Worm (Caenorhabditis elegans): ENCODE results near the gene ttr-23.

ttr-23 gene

DNA sequence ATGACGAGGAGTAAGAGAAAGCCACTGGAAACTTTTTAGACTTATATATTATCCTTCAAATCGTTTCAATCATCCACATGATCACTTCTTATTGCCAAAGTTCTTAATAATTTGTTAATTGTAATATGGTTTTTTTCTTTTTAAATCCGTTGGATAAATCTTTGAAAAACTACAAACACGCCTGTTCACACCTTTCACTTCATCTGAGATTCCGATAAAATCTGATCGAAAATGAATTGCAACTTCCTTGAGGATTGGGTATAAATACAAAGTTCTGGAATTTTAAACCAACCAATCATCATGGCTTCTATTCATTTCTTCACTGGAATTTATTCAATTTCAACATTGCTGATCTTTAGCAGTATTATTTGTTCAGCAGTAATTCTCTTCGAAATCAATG, 29.0 kb downstream of the ttr-23 start, which contains the start of gene col-152:
Gene col-152 (plus strand): TSS at position 301 of the 400 bp plus-strand sequence.
- TF ChIP-seq egl-5 (tag; optimal IDR thresholded peaks at IDR 0.05) (no peak), lsy-12 (tag; optimal IDR thresholded peaks at IDR 0.05) (no peak), mml-1 (tag; optimal IDR thresholded peaks at IDR 0.05) (no peak), ceh-16 (tag; optimal IDR thresholded peaks at IDR 0.05) (no peak), ceh-82 (tag; optimal IDR thresholded peaks at IDR 0.05) (no peak), aly-2 (tag; optimal IDR thresholded peaks at IDR 0.05) (no peak), nhr-67 (tag; optimal IDR thresholded peaks at IDR 0.05) (no peak), elt-1 (tag; optimal IDR thresholded peaks at IDR 0.05) (no peak), jun-1 (tag; optimal IDR thresholded peaks at IDR 0.05) (no peak), sea-2 (GFP tag; optimal IDR thresholded peaks at IDR 0.05) (no peak), mdl-1 (tag; optimal IDR thresholded peaks at IDR 0.05) (no peak), fkh-2 (tag; optimal IDR thresholded peaks at IDR 0.05) (no peak), tbx-2 (tag; optimal IDR thresholded peaks at IDR 0.05) (no peak), unc-39 (tag; optimal IDR thresholded peaks at IDR 0.05) (no peak), nhr-28 (tag; optimal IDR thresholded peaks at IDR 0.05) (no peak), nfya-1 (tag; optimal IDR thresholded peaks at IDR 0.05; ENCODE audit: insufficient read depth) (no peak), ztf-11 (tag; optimal IDR thresholded peaks at IDR 0.05) (no peak)

DNA sequence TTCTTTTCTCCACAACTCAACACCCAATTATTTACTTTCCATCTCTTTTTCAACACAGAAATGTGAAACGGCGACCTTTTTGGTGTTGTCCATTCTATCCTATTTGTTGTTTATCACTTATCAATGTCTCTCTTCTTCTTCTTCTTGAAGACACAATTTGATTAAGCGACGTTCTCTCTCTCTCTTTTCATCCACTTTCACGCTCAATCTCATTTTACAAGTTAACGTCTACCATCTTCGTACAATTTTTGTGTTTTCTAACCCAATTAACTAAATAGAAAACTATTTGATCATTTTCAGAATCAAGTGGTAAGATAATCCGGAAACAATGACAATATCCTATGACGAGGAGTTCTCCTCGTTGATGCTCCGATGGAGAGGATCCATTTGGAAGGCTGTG, 32.0 kb downstream of the ttr-23 start, which contains the start of gene best-14:
Gene best-14 (plus strand): TSS at position 301 of the 400 bp plus-strand sequence.
- TF ChIP-seq ceh-28 (tag; optimal IDR thresholded peaks at IDR 0.05) (no peak), ceh-9 (tag; optimal IDR thresholded peaks at IDR 0.05) (no peak)

DNA sequence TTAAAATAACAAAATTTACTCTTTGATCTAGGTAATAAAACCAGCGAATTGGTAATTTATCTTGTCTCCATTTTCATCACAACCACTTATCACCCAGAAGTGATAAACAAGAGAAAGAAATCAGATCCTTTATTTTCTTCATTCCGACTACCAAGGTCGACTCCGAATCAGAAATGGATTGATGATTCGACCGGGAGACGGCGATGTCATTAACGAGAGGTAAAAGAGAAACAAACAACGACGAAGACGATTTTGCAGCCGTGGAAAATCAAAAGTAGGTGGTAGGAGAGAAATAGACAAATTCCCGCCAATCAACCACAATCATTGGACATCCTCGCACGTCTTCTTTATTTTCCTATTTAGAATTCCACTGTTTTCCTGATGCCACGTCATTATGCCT, 32.6 kb downstream of the ttr-23 start:
- TF ChIP-seq ceh-28 (tag; optimal IDR thresholded peaks at IDR 0.05) (no peak), nhr-23 (tag; optimal IDR thresholded peaks at IDR 0.05) (peak; percentile 40), nhr-25 (tag; optimal IDR thresholded peaks at IDR 0.05) (peak; percentile 24), mdl-1 (tag; optimal IDR thresholded peaks at IDR 0.05) (no peak), aly-2 (tag; optimal IDR thresholded peaks at IDR 0.05) (no peak), elt-3 (tag; optimal IDR thresholded peaks at IDR 0.05) (peak in 1 of 3 experiments; percentile 55)

DNA sequence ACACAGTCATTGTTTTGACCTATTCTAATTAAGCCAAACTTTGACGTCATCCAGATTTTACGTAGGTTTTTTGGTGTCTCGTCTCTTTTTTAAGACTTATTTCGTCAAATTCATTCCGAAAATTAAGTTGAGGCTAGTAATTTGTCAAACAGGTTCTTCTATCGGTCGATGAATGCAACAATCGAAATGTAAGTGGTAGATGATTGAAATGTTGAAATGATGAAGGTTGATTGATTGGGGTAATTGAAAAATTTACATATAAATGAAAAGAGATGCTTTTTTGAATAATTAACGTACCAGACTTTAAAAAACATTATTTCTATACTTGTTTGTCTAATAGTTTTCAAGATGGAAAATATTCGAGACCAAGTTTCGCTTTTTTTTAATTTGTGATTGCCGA, 33.3 kb downstream of the ttr-23 start:
- TF ChIP-seq fkh-10 (GFP tag; optimal IDR thresholded peaks at IDR 0.05) (no peak), ama-1 (optimal IDR thresholded peaks at IDR 0.05) (no peak), ztf-11 (tag; optimal IDR thresholded peaks at IDR 0.05) (no peak), elt-1 (tag; optimal IDR thresholded peaks at IDR 0.05) (no peak), tbx-2 (tag; optimal IDR thresholded peaks at IDR 0.05) (no peak), elt-3 (tag; optimal IDR thresholded peaks at IDR 0.05) (no peak), pqm-1 (tag; optimal IDR thresholded peaks at IDR 0.05) (no peak), mdl-1 (tag; optimal IDR thresholded peaks at IDR 0.05) (no peak), ZK546.5 (tag; optimal IDR thresholded peaks at IDR 0.05) (no peak), nhr-28 (tag; optimal IDR thresholded peaks at IDR 0.05) (no peak), zag-1 (tag; optimal IDR thresholded peaks at IDR 0.05) (no peak), mml-1 (tag; optimal IDR thresholded peaks at IDR 0.05) (no peak), ztf-4 (tag; optimal IDR thresholded peaks at IDR 0.05) (no peak), unc-62 (GFP tag; optimal IDR thresholded peaks at IDR 0.05) (no peak), lin-39 (tag; optimal IDR thresholded peaks at IDR 0.05) (no peak)

DNA sequence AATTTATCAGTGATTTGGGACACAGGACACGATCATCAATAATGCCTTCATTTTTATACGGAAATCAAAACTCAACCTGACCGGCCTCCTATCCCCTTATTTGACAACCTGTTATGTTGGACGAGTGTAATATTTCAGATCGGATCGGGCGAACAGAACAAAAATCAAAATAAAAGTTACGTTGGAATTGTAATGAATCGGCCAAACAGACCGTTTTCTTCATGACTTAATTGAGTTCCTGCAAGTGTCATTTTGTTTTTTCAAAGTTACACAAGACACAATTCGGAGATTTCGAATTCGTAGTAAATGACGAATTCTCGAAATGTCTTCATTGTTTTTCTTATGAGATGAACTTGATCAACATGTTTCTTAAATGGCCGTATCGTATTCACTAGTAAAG, 34.4 kb downstream of the ttr-23 start, which contains the start of gene F32G8.3:
Gene F32G8.3 (minus strand): TSS at position 101 of the 400 bp plus-strand sequence.
- TF ChIP-seq ceh-28 (tag; optimal IDR thresholded peaks at IDR 0.05): no peak
- no peak for TF ChIP-seq nhr-28 (tag; optimal IDR thresholded peaks at IDR 0.05)
- TF ChIP-seq ZK546.5 (tag; optimal IDR thresholded peaks at IDR 0.05): no peak
- TF ChIP-seq egl-27 (tag; optimal IDR thresholded peaks at IDR 0.05): no peak
- TF ChIP-seq nhr-23 (tag; optimal IDR thresholded peaks at IDR 0.05): no peak
- TF ChIP-seq daf-12 (tag; optimal IDR thresholded peaks at IDR 0.05): no peak
- no peak for TF ChIP-seq mdl-1 (tag; optimal IDR thresholded peaks at IDR 0.05)
- TF ChIP-seq jun-1 (tag; optimal IDR thresholded peaks at IDR 0.05): no peak
- no peak for TF ChIP-seq nhr-12 (tag; optimal IDR thresholded peaks at IDR 0.05)
- TF ChIP-seq aly-2 (tag; optimal IDR thresholded peaks at IDR 0.05): no peak
- no peak for TF ChIP-seq fos-1 (tag; optimal IDR thresholded peaks at IDR 0.05)
- no peak for TF ChIP-seq nhr-43 (tag; optimal IDR thresholded peaks at IDR 0.05; ENCODE audit: poor library complexity, severe bottlenecking)
- TF ChIP-seq snpc-4 (tag; optimal IDR thresholded peaks at IDR 0.05): no peak
- TF ChIP-seq fkh-10 (GFP tag; optimal IDR thresholded peaks at IDR 0.05): no peak
- TF ChIP-seq pha-4 (tag; optimal IDR thresholded peaks at IDR 0.05): no peak
- TF ChIP-seq hmg-11 (tag; optimal IDR thresholded peaks at IDR 0.05): no peak
- TF ChIP-seq lin-39 (tag; optimal IDR thresholded peaks at IDR 0.05): no peak
- TF ChIP-seq zag-1 (tag; optimal IDR thresholded peaks at IDR 0.05): no peak
- no peak for TF ChIP-seq egl-5 (tag; optimal IDR thresholded peaks at IDR 0.05)
- no peak for TF ChIP-seq mml-1 (tag; optimal IDR thresholded peaks at IDR 0.05)
